Worm (Caenorhabditis elegans): Measurements from ENCODE around the gene ckb-1.

The ckb-1 gene

ce11 chrIII:4323859-4324258, 41.2 kb upstream of the ckb-1 start, which contains the start of gene H38K22.9:
H38K22.9 (plus strand) TSS chrIII:4324159.
- TF ChIP-seq nhr-67 (tag; optimal IDR thresholded peaks at IDR 0.05) (no peak), nhr-23 (tag; optimal IDR thresholded peaks at IDR 0.05) (peak; percentile 20), nhr-43 (tag; optimal IDR thresholded peaks at IDR 0.05; ENCODE audit: poor library complexity, severe bottlenecking) (peak; percentile 43)

- TF ChIP-seq nhr-43 (tag; optimal IDR thresholded peaks at IDR 0.05; ENCODE audit: poor library complexity, severe bottlenecking) (peak; percentile 44), nhr-28 (tag; optimal IDR thresholded peaks at IDR 0.05) (no peak), nfya-1 (tag; optimal IDR thresholded peaks at IDR 0.05; ENCODE audit: insufficient read depth) (peak; percentile 90), nhr-23 (tag; optimal IDR thresholded peaks at IDR 0.05) (peak; percentile 77), ceh-28 (tag; optimal IDR thresholded peaks at IDR 0.05) (no peak), elt-3 (tag; optimal IDR thresholded peaks at IDR 0.05) (peak in 2 of 3 experiments; percentile 13 to 98)
Measured at ce11 chrIII:4328208-4328987, 36.7 kb upstream of the ckb-1 start.

ce11 chrIII:4330984-4331383, 34.1 kb upstream of the ckb-1 start, which contains the start of gene gly-6:
gly-6 (minus strand) TSS chrIII:4331228.
- peak; percentile 66 for TF ChIP-seq nhr-25 (tag; optimal IDR thresholded peaks at IDR 0.05)
- TF ChIP-seq ceh-9 (tag; optimal IDR thresholded peaks at IDR 0.05): no peak
- TF ChIP-seq nhr-23 (tag; optimal IDR thresholded peaks at IDR 0.05): peak; percentile 76

ce11 chrIII:4332543-4333042, 32.5 kb upstream of the ckb-1 start, which contains the start of gene cdk-12:
cdk-12 (plus strand) TSS chrIII:4332992.
- peak; percentile 22 for TF ChIP-seq ceh-28 (tag; optimal IDR thresholded peaks at IDR 0.05)
- no peak for TF ChIP-seq daf-12 (tag; optimal IDR thresholded peaks at IDR 0.05)
- peak; percentile 49 for TF ChIP-seq pha-4 (tag; optimal IDR thresholded peaks at IDR 0.05)
- no peak for TF ChIP-seq egl-5 (tag; optimal IDR thresholded peaks at IDR 0.05)
- TF ChIP-seq nhr-25 (tag; optimal IDR thresholded peaks at IDR 0.05): no peak
- peak; percentile 4 for TF ChIP-seq elt-2 (tag; optimal IDR thresholded peaks at IDR 0.05)
- TF ChIP-seq aly-2 (tag; optimal IDR thresholded peaks at IDR 0.05): no peak
- peak; percentile 16 for TF ChIP-seq nhr-23 (tag; optimal IDR thresholded peaks at IDR 0.05)
- TF ChIP-seq elt-1 (tag; optimal IDR thresholded peaks at IDR 0.05): no peak
- peak; percentile 34 for TF ChIP-seq hmg-11 (tag; optimal IDR thresholded peaks at IDR 0.05)
- peak; percentile 35 for TF ChIP-seq lin-39 (tag; optimal IDR thresholded peaks at IDR 0.05)
- TF ChIP-seq nhr-77 (tag; optimal IDR thresholded peaks at IDR 0.05): no peak
- TF ChIP-seq unc-39 (tag; optimal IDR thresholded peaks at IDR 0.05): no peak
- peak; percentile 63 for TF ChIP-seq snpc-4 (tag; optimal IDR thresholded peaks at IDR 0.05)
- TF ChIP-seq nhr-43 (tag; optimal IDR thresholded peaks at IDR 0.05; ENCODE audit: poor library complexity, severe bottlenecking): no peak
- peak; percentile 81 for TF ChIP-seq nfya-1 (tag; optimal IDR thresholded peaks at IDR 0.05; ENCODE audit: insufficient read depth)
- TF ChIP-seq sea-2 (GFP tag; optimal IDR thresholded peaks at IDR 0.05): no peak
- no peak for TF ChIP-seq ZK546.5 (tag; optimal IDR thresholded peaks at IDR 0.05)
- TF ChIP-seq nhr-12 (tag; optimal IDR thresholded peaks at IDR 0.05): no peak
- TF ChIP-seq unc-62 (GFP tag; optimal IDR thresholded peaks at IDR 0.05): no peak
- TF ChIP-seq lin-15B (tag; optimal IDR thresholded peaks at IDR 0.05): peak; percentile 36
- no peak for TF ChIP-seq elt-3 (tag; optimal IDR thresholded peaks at IDR 0.05)

- TF ChIP-seq ceh-28 (tag; optimal IDR thresholded peaks at IDR 0.05) (no peak), skn-1 (tag; optimal IDR thresholded peaks at IDR 0.05) (no peak), nhr-25 (tag; optimal IDR thresholded peaks at IDR 0.05) (peak; percentile 29), pqm-1 (tag; optimal IDR thresholded peaks at IDR 0.05) (no peak), lin-15B (tag; optimal IDR thresholded peaks at IDR 0.05) (peak; percentile 13), snpc-4 (tag; optimal IDR thresholded peaks at IDR 0.05) (peak; percentile 10), egl-5 (tag; optimal IDR thresholded peaks at IDR 0.05) (peak; percentile 40), nhr-23 (tag; optimal IDR thresholded peaks at IDR 0.05) (no peak), lin-39 (tag; optimal IDR thresholded peaks at IDR 0.05) (peak; percentile 48), nfya-1 (tag; optimal IDR thresholded peaks at IDR 0.05; ENCODE audit: insufficient read depth) (peak; percentile 81), mml-1 (tag; optimal IDR thresholded peaks at IDR 0.05) (no peak), tbx-2 (tag; optimal IDR thresholded peaks at IDR 0.05) (no peak), aly-2 (tag; optimal IDR thresholded peaks at IDR 0.05) (no peak), elt-1 (tag; optimal IDR thresholded peaks at IDR 0.05) (no peak), ztf-11 (tag; optimal IDR thresholded peaks at IDR 0.05) (no peak), hmg-11 (tag; optimal IDR thresholded peaks at IDR 0.05) (peak; percentile 93)
Measured at ce11 chrIII:4335614-4336013, 29.5 kb upstream of the ckb-1 start.

Measured in whole organism, L3 larva.